Fruit fly (Drosophila melanogaster): Measurements from ENCODE around the gene CG12170.
A peak's percentile ranks its signal among the peaks of the same experiment; 100 is the strongest.

The CG12170 gene

DNA sequence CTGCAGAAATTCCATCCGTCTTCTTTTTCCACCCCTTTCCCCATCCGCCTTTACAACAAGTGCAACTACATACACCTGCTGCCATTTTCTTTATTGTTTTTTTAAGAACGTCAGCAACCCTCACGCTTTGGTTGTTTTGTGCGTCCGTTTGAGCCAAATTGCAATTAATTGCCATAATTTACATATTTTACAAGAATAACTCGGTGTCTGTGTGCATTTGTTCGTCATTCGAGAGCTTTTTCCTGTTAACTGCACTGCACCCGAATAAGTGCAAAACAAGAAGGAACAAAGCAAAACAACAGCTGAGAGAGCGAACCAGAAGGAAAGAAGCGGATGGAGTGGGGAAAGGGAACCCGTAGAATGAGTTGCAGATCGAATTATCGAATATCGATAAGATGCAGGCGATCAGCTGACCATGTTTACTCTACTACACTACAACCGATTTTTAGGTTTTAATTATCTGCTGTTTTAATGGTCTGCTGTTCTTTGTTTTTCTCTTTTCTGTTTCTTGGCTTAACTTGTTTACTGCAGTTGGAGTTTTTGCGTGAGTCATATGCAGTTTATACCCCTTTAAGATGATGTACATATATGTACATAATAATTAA lies 33.7 kb downstream of the CG12170 start (continued):
- TF ChIP-seq CG8632 (GFP tag; optimal IDR thresholded peaks at IDR 0.05) (no peak), Ets21C (GFP tag; optimal IDR thresholded peaks at IDR 0.05) (no peak), CG11902 (GFP tag; optimal IDR thresholded peaks at IDR 0.05) (no peak), eg (GFP tag; IDR thresholded peaks at IDR 0.05) (no peak), CG6792 (GFP tag; optimal IDR thresholded peaks at IDR 0.05) (no peak), CG15336 (GFP tag; IDR thresholded peaks at IDR 0.05) (no peak), CG3032 (tag; optimal IDR thresholded peaks at IDR 0.05) (no peak), CG10631 (GFP tag; optimal IDR thresholded peaks at IDR 0.05) (no peak), Hr4 (GFP tag; optimal IDR thresholded peaks at IDR 0.05) (peak; percentile 30), vri (GFP tag; optimal IDR thresholded peaks at IDR 0.05) (peak; percentile 13), net (GFP tag; optimal IDR thresholded peaks at IDR 0.05) (no peak), fd85E (GFP tag; optimal IDR thresholded peaks at IDR 0.05) (no peak), CG16779 (tag; optimal IDR thresholded peaks at IDR 0.05) (peak; percentile 25), pdm3 (GFP tag; optimal IDR thresholded peaks at IDR 0.05) (peak; percentile 11), svp (GFP tag) (no peak), spab (GFP tag; optimal IDR thresholded peaks at IDR 0.05) (peak; percentile 7), CG6163 (GFP tag; IDR thresholded peaks at IDR 0.05) (peak; percentile 50; the same call in 2 of the 3 replicates), Ets96B (tag; optimal IDR thresholded peaks at IDR 0.05) (peak; percentile 31), Eip93F (GFP tag; optimal IDR thresholded peaks at IDR 0.05) (no peak), Blimp-1 (GFP tag; optimal IDR thresholded peaks at IDR 0.05) (no peak), CG3919 (GFP tag; optimal IDR thresholded peaks at IDR 0.05) (peak; percentile 1), CG10669 (GFP tag; optimal IDR thresholded peaks at IDR 0.05) (peak; percentile 12), salr (GFP tag; optimal IDR thresholded peaks at IDR 0.05) (no peak), cyc (GFP tag; optimal IDR thresholded peaks at IDR 0.05) (peak; percentile 2), CG11762 (GFP tag; optimal IDR thresholded peaks at IDR 0.05; ENCODE audit: insufficient read depth) (no peak), CG11294 (GFP tag; IDR thresholded peaks at IDR 0.05) (no peak), dsx (GFP tag; optimal IDR thresholded peaks at IDR 0.05; ENCODE audit: poor library complexity, severe bottlenecking) (peak; percentile 24), fd59A (GFP tag; optimal IDR thresholded peaks at IDR 0.05) (no peak), Gug (GFP tag; IDR thresholded peaks at IDR 0.05) (no peak), esn (GFP tag; optimal IDR thresholded peaks at IDR 0.05) (peak; percentile 41), CG31627 (GFP tag; optimal IDR thresholded peaks at IDR 0.05) (peak; percentile 2), CG8119 (GFP tag; IDR thresholded peaks at IDR 0.05) (no peak), CG34406 (GFP tag; optimal IDR thresholded peaks at IDR 0.05) (no peak), Hr38 (GFP tag; optimal IDR thresholded peaks at IDR 0.05) (no peak)

DNA sequence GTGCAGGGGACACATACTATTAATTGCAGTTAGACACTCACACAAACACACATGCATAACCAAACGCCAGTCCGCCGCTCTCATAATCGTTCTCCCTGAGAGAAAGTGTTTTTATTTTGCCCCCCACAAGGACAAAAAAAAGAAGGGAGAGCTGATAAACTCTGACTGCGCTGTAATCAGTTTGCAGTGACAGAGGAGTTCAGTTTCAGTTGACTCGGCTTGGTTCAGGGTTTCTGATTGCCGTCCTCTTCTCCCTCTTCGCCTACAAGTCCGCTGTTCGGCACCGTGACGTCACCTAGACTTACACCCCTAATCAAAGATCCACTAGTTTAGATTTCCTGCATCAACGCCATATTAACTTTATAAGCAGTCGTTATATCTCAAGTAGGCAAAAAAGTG lies 34.2 kb downstream of the CG12170 start:
- TF ChIP-seq Gug (GFP tag; IDR thresholded peaks at IDR 0.05), result no peak
- TF ChIP-seq svp (GFP tag), result peak; percentile 100
- TF ChIP-seq fd85E (GFP tag; optimal IDR thresholded peaks at IDR 0.05), result no peak
- no peak for TF ChIP-seq CG11294 (GFP tag; IDR thresholded peaks at IDR 0.05)
- peak; percentile 43 for TF ChIP-seq Blimp-1 (GFP tag; optimal IDR thresholded peaks at IDR 0.05)
- TF ChIP-seq Eip93F (GFP tag; optimal IDR thresholded peaks at IDR 0.05), result no peak
- TF ChIP-seq cyc (GFP tag; optimal IDR thresholded peaks at IDR 0.05), result no peak
- TF ChIP-seq spab (GFP tag; optimal IDR thresholded peaks at IDR 0.05), result no peak
- no peak for TF ChIP-seq CG32006 (GFP tag; optimal IDR thresholded peaks at IDR 0.05)
- no peak for TF ChIP-seq CG3032 (tag; optimal IDR thresholded peaks at IDR 0.05)
- no peak for TF ChIP-seq Met (GFP tag; optimal IDR thresholded peaks at IDR 0.05)
- peak in 1 of 2 experiments; percentile 18 for TF ChIP-seq ss (GFP tag; optimal IDR thresholded peaks at IDR 0.05)
- no peak for TF ChIP-seq CG8319 (GFP tag; optimal IDR thresholded peaks at IDR 0.05)
- TF ChIP-seq CG6276 (GFP tag; optimal IDR thresholded peaks at IDR 0.05), result no peak
- no peak for TF ChIP-seq CG31627 (GFP tag; optimal IDR thresholded peaks at IDR 0.05)
- TF ChIP-seq Eip75B (GFP tag; optimal IDR thresholded peaks at IDR 0.05), result peak; percentile 6
- no peak for TF ChIP-seq CG16779 (tag; optimal IDR thresholded peaks at IDR 0.05)
- no peak for TF ChIP-seq fkh (GFP tag; optimal IDR thresholded peaks at IDR 0.05)
- TF ChIP-seq Hr39 (GFP tag; optimal IDR thresholded peaks at IDR 0.05), result no peak
- TF ChIP-seq Lpt (GFP tag; optimal IDR thresholded peaks at IDR 0.05), result peak; percentile 26
- TF ChIP-seq Hr4 (GFP tag; optimal IDR thresholded peaks at IDR 0.05), result no peak
- peak; percentile 18 for TF ChIP-seq esn (GFP tag; optimal IDR thresholded peaks at IDR 0.05)
- TF ChIP-seq net (GFP tag; optimal IDR thresholded peaks at IDR 0.05), result no peak
- no peak for TF ChIP-seq dac (GFP tag; optimal IDR thresholded peaks at IDR 0.05)
- no peak for TF ChIP-seq lz (GFP tag; optimal IDR thresholded peaks at IDR 0.05)
- no peak for TF ChIP-seq Sox15 (GFP tag; optimal IDR thresholded peaks at IDR 0.05)

Measured in whole organism, prepupa.